Worm (Caenorhabditis elegans) whole organism, early embryonic: Measurements from ENCODE around the gene K01A11.3.

Experiments used
- B0310.2 ChIP-seq: sonication (generic microtip); optimal IDR thresholded peaks from 2 replicates; lab custom pipeline; 2016; ENCODE audit warnings: mild to moderate bottlenecking, missing genetic modification characterization, missing compliant biosample characterization
- aly-1 ChIP-seq: sonication (generic microtip); optimal IDR thresholded peaks from 2 replicates; lab custom pipeline; 2016; ENCODE audit warnings: missing genetic modification characterization, missing compliant biosample characterization
- ama-1 ChIP-seq: fragments of 150-350 bp; optimal IDR thresholded peaks from 2 replicates; lab custom pipeline; 2014
- ceh-13 ChIP-seq: fragments of 200-800 bp; sonication (Bioruptor generic); optimal IDR thresholded peaks from 2 replicates; lab custom pipeline; 2018; ENCODE audit warnings: mild to moderate bottlenecking, missing genetic modification characterization, missing compliant biosample characterization
- pes-1 ChIP-seq: fragments of 200-800 bp; sonication (Bioruptor generic); IDR thresholded peaks from 2 replicates; pipeline ENCODE4 v1.3.6; 2022; ENCODE audit warnings: missing genetic modification reagents, missing genetic modification characterization, missing compliant biosample characterization
- tbx-11 ChIP-seq: fragments of 200-800 bp; sonication (Bioruptor generic); IDR thresholded peaks from 2 replicates; pipeline ENCODE4 v1.3.6; 2022; ENCODE audit warnings: missing genetic modification characterization, missing compliant biosample characterization
- tra-4 ChIP-seq: sonication (generic microtip); optimal IDR thresholded peaks from 2 replicates; lab custom pipeline; 2017; ENCODE audit warnings: missing genetic modification characterization, missing compliant biosample characterization

- TF ChIP-seq ceh-13 (GFP tag; lab: Kevin White, UChicago) (no peak), tbx-11 (GFP tag; lab: Robert Waterston, UW) (no peak), ama-1 (lab: Kevin White, UChicago) (no peak), aly-1 (tag; lab: Kevin White, UChicago) (no peak), tra-4 (no peak), pes-1 (GFP tag; lab: Robert Waterston, UW) (no peak), B0310.2 (no peak)
Measured at ce11 chrIII:3477375-3477774, 25.0 kb upstream of the K01A11.3 start.
